Fruit fly (Drosophila melanogaster): ENCODE data around the gene MICAL-like.

dm6 chr3L:13050675-13051202, 35.6 kb upstream of the MICAL-like start:
- no peak for TF ChIP-seq CG8478 (optimal IDR thresholded peaks at IDR 0.05)
- TF ChIP-seq CTCF (optimal IDR thresholded peaks at IDR 0.05) = no peak

Data from S2 (cell line).